Worm (Caenorhabditis elegans): Measurements from ENCODE around the gene T05D4.2.

Gene T05D4.2

ce11 chrIII:13563000-13563522, at the start of gene T05D4.2:
T05D4.2 (minus strand) TSS chrIII:13563082.
- TF ChIP-seq W03F9.2 (tag; optimal IDR thresholded peaks at IDR 0.05) = no peak
- TF ChIP-seq dao-5 (tag; optimal IDR thresholded peaks at IDR 0.05) = no peak
- no peak for TF ChIP-seq him-1 (tag; optimal IDR thresholded peaks at IDR 0.05)

DNA sequence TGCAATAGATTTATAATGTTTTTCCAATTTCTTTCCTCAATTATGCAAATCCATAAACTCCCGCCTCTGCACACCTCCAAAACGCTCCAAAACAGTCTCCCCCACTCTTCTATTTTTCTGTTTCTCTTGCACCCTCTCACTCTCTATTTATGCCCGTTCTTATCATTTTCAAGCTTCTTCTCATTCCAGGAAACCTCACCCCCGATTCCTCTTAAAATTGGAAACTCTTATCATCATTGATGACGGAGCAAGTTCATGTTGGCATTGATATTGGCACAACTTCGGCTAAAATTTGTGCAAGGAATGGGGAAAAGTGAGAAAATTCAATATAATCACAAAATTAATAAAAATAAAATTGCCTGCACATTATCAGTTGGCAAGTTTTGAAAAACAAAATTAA, 45.0 kb upstream of the T05D4.2 start, which contains the start of gene shpk-1:
TSS of gene shpk-1 (plus strand) at position 188 of the 400 bp plus-strand sequence.
- TF ChIP-seq dao-5 (tag; optimal IDR thresholded peaks at IDR 0.05) = no peak
- no peak for TF ChIP-seq him-1 (tag; optimal IDR thresholded peaks at IDR 0.05)
- TF ChIP-seq W03F9.2 (tag; optimal IDR thresholded peaks at IDR 0.05) = no peak

ce11 chrIII:13606865-13607264, 44.0 kb upstream of the T05D4.2 start:
- TF ChIP-seq W03F9.2 (tag; optimal IDR thresholded peaks at IDR 0.05) = no peak

- TF ChIP-seq W03F9.2 (tag; optimal IDR thresholded peaks at IDR 0.05) = no peak
- TF ChIP-seq dao-5 (tag; optimal IDR thresholded peaks at IDR 0.05) = peak; percentile 34
These were observed 43.2 kb upstream of the T05D4.2 start, which contains the start of gene act-5 for ce11 chrIII:13606016-13606530. act-5 (minus strand) TSS chrIII:13606066.

- TF ChIP-seq W03F9.2 (tag; optimal IDR thresholded peaks at IDR 0.05) (no peak), him-1 (tag; optimal IDR thresholded peaks at IDR 0.05) (no peak), dao-5 (tag; optimal IDR thresholded peaks at IDR 0.05) (no peak)
These were observed 42.0 kb upstream of the T05D4.2 start for ce11 chrIII:13604834-13605233.

DNA sequence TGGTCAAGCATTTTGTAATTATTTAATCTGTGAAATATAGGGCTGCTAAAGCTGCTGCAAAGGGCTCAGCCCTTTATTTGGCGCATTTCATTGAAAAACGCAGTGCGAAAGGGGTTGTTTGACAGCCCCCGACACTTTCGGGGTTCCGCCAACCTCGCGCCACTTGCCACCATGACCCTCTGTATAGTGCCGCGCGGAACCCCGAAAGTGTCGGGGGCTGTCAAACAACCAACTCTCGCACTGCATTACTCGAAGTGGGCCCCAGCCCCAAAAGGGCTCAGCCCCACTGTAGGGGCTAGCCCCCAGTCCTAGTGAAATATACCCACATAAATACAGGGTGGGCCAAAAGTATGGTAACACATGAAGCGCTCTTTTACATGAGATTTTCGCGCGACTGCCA, 37.4 kb upstream of the T05D4.2 start:
- TF ChIP-seq him-1 (tag; optimal IDR thresholded peaks at IDR 0.05) = no peak
- no peak for TF ChIP-seq W03F9.2 (tag; optimal IDR thresholded peaks at IDR 0.05)
- no peak for TF ChIP-seq dao-5 (tag; optimal IDR thresholded peaks at IDR 0.05)

DNA sequence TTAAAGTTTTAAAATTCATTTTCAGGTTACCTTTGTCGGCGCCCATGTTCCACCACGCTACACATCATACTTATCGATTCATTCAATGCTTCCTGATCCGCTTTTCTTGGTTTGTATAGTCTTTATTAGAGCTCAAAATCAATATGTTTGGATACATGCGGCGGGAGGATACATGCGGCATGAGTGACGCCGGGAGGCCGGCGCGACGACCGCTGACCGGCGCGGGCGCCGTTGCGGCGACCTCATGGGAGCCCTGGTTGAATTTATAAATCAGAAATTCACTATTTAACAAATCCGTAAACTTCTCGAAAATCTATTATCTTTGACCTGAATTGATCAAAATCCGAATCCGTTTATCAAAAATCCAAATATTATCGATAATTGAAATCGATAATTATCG, 18.8 kb upstream of the T05D4.2 start:
- no peak for TF ChIP-seq W03F9.2 (tag; optimal IDR thresholded peaks at IDR 0.05)
- TF ChIP-seq him-1 (tag; optimal IDR thresholded peaks at IDR 0.05) = no peak
- TF ChIP-seq dao-5 (tag; optimal IDR thresholded peaks at IDR 0.05) = no peak

DNA sequence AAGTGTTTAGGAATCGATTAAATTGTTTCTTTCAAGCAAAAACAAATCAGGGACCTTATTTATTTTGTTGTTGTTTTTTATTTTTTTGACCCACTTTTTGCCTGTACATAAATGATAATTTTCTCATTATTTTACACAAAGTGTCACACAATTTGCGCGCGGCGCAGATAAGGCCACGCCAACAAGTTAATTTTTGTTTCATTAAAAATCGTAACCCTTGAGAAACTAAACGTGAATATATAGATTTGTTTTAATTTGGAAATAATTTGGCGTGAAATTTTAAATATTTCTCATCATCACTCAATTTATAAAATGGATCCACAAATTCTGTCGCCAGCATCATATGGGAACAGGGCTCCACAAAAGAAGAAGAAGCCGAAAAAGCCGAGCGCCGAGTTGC, 17.7 kb upstream of the T05D4.2 start, which contains the start of gene T05D4.5:
TSS of gene T05D4.5 (plus strand) at position 301 of the 400 bp plus-strand sequence.
- TF ChIP-seq dao-5 (tag; optimal IDR thresholded peaks at IDR 0.05) (no peak), him-1 (tag; optimal IDR thresholded peaks at IDR 0.05) (no peak), W03F9.2 (tag; optimal IDR thresholded peaks at IDR 0.05) (no peak)

ce11 chrIII:13580076-13580475, 17.2 kb upstream of the T05D4.2 start:
- TF ChIP-seq him-1 (tag; optimal IDR thresholded peaks at IDR 0.05) (no peak), dao-5 (tag; optimal IDR thresholded peaks at IDR 0.05) (no peak), W03F9.2 (tag; optimal IDR thresholded peaks at IDR 0.05) (no peak)

- no peak for TF ChIP-seq W03F9.2 (tag; optimal IDR thresholded peaks at IDR 0.05)
- no peak for TF ChIP-seq dao-5 (tag; optimal IDR thresholded peaks at IDR 0.05)
- TF ChIP-seq him-1 (tag; optimal IDR thresholded peaks at IDR 0.05) = no peak
These were observed 12.8 kb upstream of the T05D4.2 start, which contains the start of gene osm-7 for ce11 chrIII:13575610-13576232. osm-7 (plus strand) TSS chrIII:13576182.

DNA sequence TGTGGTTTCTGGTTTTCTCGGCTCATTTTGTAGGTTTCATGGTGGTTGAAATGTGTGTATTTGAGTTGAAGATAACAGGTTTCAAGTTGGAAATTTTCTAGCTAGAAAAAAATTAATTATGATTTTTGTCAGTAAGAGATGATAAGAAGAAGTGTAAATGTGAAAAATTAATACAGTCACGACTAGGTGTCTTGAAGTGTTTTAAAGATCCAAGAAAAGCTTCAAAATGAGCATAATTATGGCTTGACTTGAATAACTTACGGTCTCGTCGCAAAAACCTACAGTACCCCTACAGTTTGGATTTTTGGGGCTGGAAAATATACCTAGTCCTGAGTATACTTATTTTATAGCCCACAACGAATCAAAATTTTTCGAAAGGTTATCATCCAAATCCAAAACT, 7.5 kb upstream of the T05D4.2 start, which contains the start of gene exc-12:
TSS of gene exc-12 (minus strand) at position 101 of the 400 bp plus-strand sequence.
- TF ChIP-seq dao-5 (tag; optimal IDR thresholded peaks at IDR 0.05) (no peak), W03F9.2 (tag; optimal IDR thresholded peaks at IDR 0.05) (no peak), him-1 (tag; optimal IDR thresholded peaks at IDR 0.05) (no peak)

DNA sequence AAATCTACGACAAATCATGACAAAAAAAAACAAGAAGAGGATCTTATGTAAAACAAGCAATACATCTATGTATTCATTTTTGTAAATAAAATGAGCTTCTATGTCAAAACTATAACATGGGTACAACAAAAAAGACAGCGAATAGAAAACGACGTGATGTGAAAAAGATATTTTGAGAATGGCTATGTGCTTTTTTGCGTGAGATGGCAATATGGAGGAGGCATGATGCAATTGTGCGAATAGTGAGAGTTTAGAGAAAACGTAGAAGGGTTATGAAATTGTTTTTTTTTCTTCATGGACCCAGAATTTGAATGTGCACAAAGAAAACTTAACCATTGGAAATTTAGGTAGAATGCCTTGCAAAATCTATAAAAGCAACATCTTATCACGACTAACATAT, 3.1 kb upstream of the T05D4.2 start:
- TF ChIP-seq him-1 (tag; optimal IDR thresholded peaks at IDR 0.05) (no peak), W03F9.2 (tag; optimal IDR thresholded peaks at IDR 0.05) (no peak), dao-5 (tag; optimal IDR thresholded peaks at IDR 0.05) (no peak)

ce11 chrIII:13564929-13565328, 2.0 kb upstream of the T05D4.2 start, which contains the start of gene aldo-1:
aldo-1 (minus strand) TSS chrIII:13564937.
- no peak for TF ChIP-seq dao-5 (tag; optimal IDR thresholded peaks at IDR 0.05)
- peak; percentile 45 for TF ChIP-seq him-1 (tag; optimal IDR thresholded peaks at IDR 0.05)

DNA sequence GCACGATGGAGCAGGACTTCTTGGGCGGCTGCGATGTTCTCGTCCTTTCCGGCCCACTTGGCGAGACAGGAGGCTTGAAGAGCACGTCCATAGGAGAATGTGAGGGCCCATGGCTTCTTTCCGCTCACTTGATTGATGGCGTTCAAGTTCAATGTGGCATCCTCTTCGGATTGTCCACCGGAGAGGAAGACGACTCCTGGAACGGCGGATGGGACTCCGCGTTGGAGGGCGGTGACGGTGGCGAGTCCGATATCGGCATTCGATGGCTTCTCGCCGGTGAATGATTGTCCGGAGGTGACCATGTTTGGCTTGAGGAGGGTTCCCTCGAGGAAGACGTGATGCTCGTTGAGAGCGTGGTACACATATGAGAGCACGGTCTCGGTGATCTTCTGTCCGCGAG, 701 bp upstream of the T05D4.2 start:
- TF ChIP-seq him-1 (tag; optimal IDR thresholded peaks at IDR 0.05) = no peak
- no peak for TF ChIP-seq W03F9.2 (tag; optimal IDR thresholded peaks at IDR 0.05)
- TF ChIP-seq dao-5 (tag; optimal IDR thresholded peaks at IDR 0.05) = no peak
